Worm (Caenorhabditis elegans) whole organism, late embryonic: ENCODE measurements around the gene best-19.

ENCODE experiments used
- C38D4.7 ChIP-seq: fragments of 200-800 bp; sonication (Bioruptor generic); optimal IDR thresholded peaks from 2 replicates; lab custom pipeline; 2018; ENCODE audit warnings: mild to moderate bottlenecking, missing genetic modification characterization, moderate library complexity, missing compliant biosample characterization
- K09A11.1 ChIP-seq: sonication (generic microtip); optimal IDR thresholded peaks from 2 replicates; lab custom pipeline; 2017; ENCODE audit warnings: antibody characterized with exemption, mild to moderate bottlenecking, missing genetic modification characterization, missing compliant biosample characterization; ENCODE audit not compliant: insufficient read depth
- Y22D7AL.16 ChIP-seq: sonication (generic microtip); optimal IDR thresholded peaks from 2 replicates; lab custom pipeline; 2016; ENCODE audit warnings: missing genetic modification characterization, missing compliant biosample characterization
- ama-1 ChIP-seq: fragments of 150-350 bp; optimal IDR thresholded peaks from 2 replicates; lab custom pipeline; 2014
- ceh-14 ChIP-seq: sonication (generic microtip); optimal IDR thresholded peaks from 2 replicates; lab custom pipeline; 2016; ENCODE audit warnings: missing genotype, missing genetic modification characterization, missing compliant biosample characterization
- ceh-18 ChIP-seq: sonication (generic microtip); optimal IDR thresholded peaks from 2 replicates; lab custom pipeline; 2016; ENCODE audit warnings: missing genetic modification characterization, missing compliant biosample characterization
- ceh-19 ChIP-seq: fragments of 200-800 bp; sonication (Bioruptor generic); optimal IDR thresholded peaks from 2 replicates; lab custom pipeline; 2018; ENCODE audit warnings: mild to moderate bottlenecking, missing genetic modification characterization, missing compliant biosample characterization
- ceh-22 ChIP-seq: sonication (generic microtip); optimal IDR thresholded peaks from 2 replicates; lab custom pipeline; 2017; ENCODE audit warnings: missing biosample characterization, missing genetic modification characterization
- ceh-31 ChIP-seq: sonication (generic microtip); optimal IDR thresholded peaks from 2 replicates; lab custom pipeline; 2016; ENCODE audit warnings: missing genetic modification characterization, missing compliant biosample characterization
- ceh-34 ChIP-seq: sonication (generic microtip); optimal IDR thresholded peaks from 2 replicates; lab custom pipeline; 2016; ENCODE audit warnings: mild to moderate bottlenecking, missing genetic modification characterization, missing compliant biosample characterization
- ceh-48 ChIP-seq: sonication (generic microtip); optimal IDR thresholded peaks from 2 replicates; lab custom pipeline; 2016; ENCODE audit warnings: missing genetic modification characterization, inconsistent platforms, missing compliant biosample characterization
- dmd-4 ChIP-seq: sonication (generic microtip); optimal IDR thresholded peaks from 2 replicates; lab custom pipeline; 2016; ENCODE audit warnings: borderline replicate concordance, missing genetic modification characterization, missing compliant biosample characterization
- elt-2 ChIP-seq: sonication (generic microtip); optimal IDR thresholded peaks from 2 replicates; lab custom pipeline; 2016; ENCODE audit warnings: missing genetic modification reagents, missing genetic modification characterization, missing compliant biosample characterization
- elt-4 ChIP-seq: sonication (generic microtip); optimal IDR thresholded peaks from 2 replicates; lab custom pipeline; 2016; ENCODE audit warnings: missing genetic modification characterization, missing compliant biosample characterization
- eyg-1 ChIP-seq: sonication (generic microtip); optimal IDR thresholded peaks from 2 replicates; lab custom pipeline; 2016; ENCODE audit warnings: missing genotype, missing genetic modification characterization, missing compliant biosample characterization
- fax-1 ChIP-seq: sonication (generic microtip); optimal IDR thresholded peaks from 2 replicates; lab custom pipeline; 2016; ENCODE audit warnings: missing genotype, missing genetic modification characterization, missing compliant biosample characterization
- gmeb-2 ChIP-seq: sonication (generic microtip); optimal IDR thresholded peaks from 2 replicates; lab custom pipeline; 2016; ENCODE audit warnings: missing genetic modification characterization, inconsistent platforms, missing compliant biosample characterization
- hlh-13 ChIP-seq: fragments of 200-800 bp; sonication (Bioruptor generic); optimal IDR thresholded peaks from 2 replicates; lab custom pipeline; 2018; ENCODE audit warnings: mild to moderate bottlenecking, missing genetic modification characterization, missing compliant biosample characterization
- hlh-30 ChIP-seq: sonication (generic microtip); optimal IDR thresholded peaks from 2 replicates; lab custom pipeline; 2017; ENCODE audit warnings: antibody characterized with exemption, missing genetic modification characterization, missing compliant biosample characterization; ENCODE audit not compliant: insufficient read depth
- hlh-8 ChIP-seq: sonication (generic microtip); optimal IDR thresholded peaks from 2 replicates; lab custom pipeline; 2016; ENCODE audit warnings: missing genotype, missing genetic modification characterization, missing compliant biosample characterization
- lim-6 ChIP-seq: sonication (generic microtip); optimal IDR thresholded peaks from 2 replicates; lab custom pipeline; 2016; ENCODE audit warnings: missing genetic modification characterization, missing compliant biosample characterization
- lin-11 ChIP-seq: fragments of 200-800 bp; sonication (Bioruptor generic); optimal IDR thresholded peaks from 2 replicates; lab custom pipeline; 2018; ENCODE audit warnings: mild to moderate bottlenecking, missing genetic modification characterization, missing compliant biosample characterization
- mec-3 ChIP-seq: sonication (generic microtip); optimal IDR thresholded peaks from 2 replicates; lab custom pipeline; 2016; ENCODE audit warnings: borderline replicate concordance, missing genetic modification characterization, missing compliant biosample characterization
- nhr-11 ChIP-seq: fragments of 150-350 bp; optimal IDR thresholded peaks from 2 replicates; lab custom pipeline; 2014; ENCODE audit warnings: missing biosample characterization, missing genetic modification characterization
- nhr-232 ChIP-seq: sonication (generic microtip); optimal IDR thresholded peaks from 2 replicates; lab custom pipeline; 2016; ENCODE audit warnings: missing genetic modification characterization, missing compliant biosample characterization
- npax-4 ChIP-seq: sonication (generic microtip); optimal IDR thresholded peaks from 2 replicates; lab custom pipeline; 2016; ENCODE audit warnings: missing genetic modification characterization, missing compliant biosample characterization
- odd-2 ChIP-seq: sonication (generic microtip); optimal IDR thresholded peaks from 2 replicates; lab custom pipeline; 2017; ENCODE audit warnings: antibody characterized with exemption, mild to moderate bottlenecking, missing genetic modification characterization, missing compliant biosample characterization
- pag-3 ChIP-seq: sonication (generic microtip); optimal IDR thresholded peaks from 2 replicates; lab custom pipeline; 2016; ENCODE audit warnings: missing compliant biosample characterization, missing genetic modification characterization, borderline replicate concordance
- ref-2 ChIP-seq: sonication (generic microtip); optimal IDR thresholded peaks from 2 replicates; lab custom pipeline; 2016; ENCODE audit warnings: missing genetic modification characterization, missing compliant biosample characterization
- sdc-2 ChIP-seq: sonication (generic microtip); optimal IDR thresholded peaks from 2 replicates; lab custom pipeline; 2016; ENCODE audit warnings: missing genotype, missing genetic modification characterization, missing compliant biosample characterization
- unc-3 ChIP-seq, 2 experiments: fragments of 200-800 bp in 1 of 2; sonication (Bioruptor generic) in 1 of 2; sonication (generic microtip) in 1 of 2; conservative IDR thresholded peaks in 1 of 2; optimal IDR thresholded peaks in 1 of 2; 2 replicates each; pipeline versions ENCODE4 v1.3.6 to Lab custom; 2016 to 2022; ENCODE audit warnings: missing compliant biosample characterization in 2 of 2, missing genetic modification characterization in 2 of 2, missing genetic modification reagents in 1 of 2
- unc-42 ChIP-seq: sonication (generic microtip); optimal IDR thresholded peaks from 2 replicates; lab custom pipeline; 2016; ENCODE audit warnings: missing genotype, missing genetic modification characterization, missing compliant biosample characterization
- unc-55 ChIP-seq: sonication (generic microtip); optimal IDR thresholded peaks from 2 replicates; lab custom pipeline; 2017; ENCODE audit warnings: missing biosample characterization, missing genetic modification reagents, missing genetic modification characterization

Gene best-19

DNA sequence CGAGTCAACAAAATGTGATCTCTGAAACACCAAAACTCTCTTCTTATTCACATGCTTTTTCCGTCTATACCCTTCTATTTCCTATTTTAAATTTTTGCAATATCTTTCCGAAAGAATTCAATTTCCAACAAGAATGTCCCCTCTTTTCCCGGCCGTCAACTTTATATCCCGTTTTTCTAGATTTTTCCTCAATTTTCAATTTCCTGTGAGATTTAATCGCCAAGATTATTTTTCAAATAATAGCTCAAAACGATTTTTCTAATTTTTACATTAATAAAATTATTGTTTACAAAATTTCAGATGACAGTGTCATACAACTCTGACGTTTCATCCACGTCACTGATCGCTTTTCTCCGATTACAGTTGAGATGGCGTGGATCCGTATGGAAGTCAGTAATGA, at the start of gene best-19:
TSS of gene best-19 (plus strand) at position 301 of the 400 bp plus-strand sequence.
- TF ChIP-seq unc-42 (tag; lab: Kevin White, UChicago) (peak; percentile 52), ceh-22 (tag; lab: Kevin White, UChicago) (no peak)

DNA sequence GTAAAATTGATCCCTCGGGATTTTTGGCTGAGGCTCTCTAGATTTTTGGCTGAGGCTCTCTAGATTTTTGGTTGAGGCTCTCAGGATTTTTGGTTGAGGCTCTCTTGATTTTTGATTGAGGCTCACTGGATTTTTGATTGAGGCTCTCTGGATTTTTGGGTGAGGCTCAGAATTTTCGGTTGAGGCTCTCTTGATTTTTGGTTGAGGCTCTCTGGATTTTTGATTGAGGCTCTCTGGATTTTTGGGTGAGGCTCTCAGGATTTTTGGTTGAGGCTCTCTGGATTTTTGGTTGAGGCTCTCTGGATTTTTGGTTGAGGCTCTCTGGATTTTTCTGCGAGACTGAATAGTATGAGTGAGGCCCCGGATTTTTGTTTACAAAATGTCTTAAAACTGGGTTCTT, 47.3 kb upstream of the best-19 start:
- TF ChIP-seq Y22D7AL.16 (tag; lab: Kevin White, UChicago) = no peak
- TF ChIP-seq, all 69 proteins: peak for 0

DNA sequence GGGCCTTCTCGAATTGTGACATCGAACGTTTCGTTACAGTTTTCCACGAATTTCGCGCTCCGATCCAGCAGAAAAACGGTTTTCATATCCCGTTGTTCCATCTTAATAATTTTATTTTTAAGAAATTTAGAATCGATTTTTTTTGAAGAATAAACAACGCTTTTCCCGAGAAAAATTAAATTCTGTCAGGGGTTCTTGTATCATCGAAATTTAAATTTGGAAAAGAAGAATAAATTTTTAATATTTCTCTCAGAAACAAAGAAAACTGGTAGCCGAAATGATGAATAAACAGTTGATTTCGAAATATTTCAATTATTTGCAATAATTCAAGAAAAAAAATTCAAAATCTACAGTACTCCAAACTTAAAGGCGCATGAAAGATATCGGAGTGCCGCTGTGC, 46.1 kb upstream of the best-19 start, which contains the start of gene ints-13:
TSS of gene ints-13 (minus strand) at position 101 of the 400 bp plus-strand sequence.
- TF ChIP-seq elt-4 (tag; lab: Kevin White, UChicago) = no peak
- no peak for TF ChIP-seq sdc-2 (tag; lab: Kevin White, UChicago)
- no peak for TF ChIP-seq nhr-11 (tag; lab: Kevin White, UChicago)
- no peak for TF ChIP-seq K09A11.1 (tag; lab: Kevin White, UChicago)
- TF ChIP-seq ceh-34 (tag; lab: Kevin White, UChicago) = no peak
- TF ChIP-seq elt-2 (tag; lab: Kevin White, UChicago) = no peak
- no peak for TF ChIP-seq ceh-22 (tag; lab: Kevin White, UChicago)
- TF ChIP-seq unc-55 (GFP tag; lab: Kevin White, UChicago) = no peak
- no peak for TF ChIP-seq gmeb-2 (tag; lab: Kevin White, UChicago)
- TF ChIP-seq ceh-18 (tag; lab: Kevin White, UChicago) = no peak
- TF ChIP-seq ceh-31 (tag; lab: Kevin White, UChicago) = no peak
- TF ChIP-seq Y22D7AL.16 (tag; lab: Kevin White, UChicago) = no peak
- TF ChIP-seq ama-1 (lab: Kevin White, UChicago) = no peak
- TF ChIP-seq lim-6 (tag; lab: Kevin White, UChicago) = no peak
- no peak for TF ChIP-seq fax-1 (tag; lab: Kevin White, UChicago)
- no peak for TF ChIP-seq mec-3 (tag; lab: Kevin White, UChicago)
- TF ChIP-seq hlh-30 = no peak

DNA sequence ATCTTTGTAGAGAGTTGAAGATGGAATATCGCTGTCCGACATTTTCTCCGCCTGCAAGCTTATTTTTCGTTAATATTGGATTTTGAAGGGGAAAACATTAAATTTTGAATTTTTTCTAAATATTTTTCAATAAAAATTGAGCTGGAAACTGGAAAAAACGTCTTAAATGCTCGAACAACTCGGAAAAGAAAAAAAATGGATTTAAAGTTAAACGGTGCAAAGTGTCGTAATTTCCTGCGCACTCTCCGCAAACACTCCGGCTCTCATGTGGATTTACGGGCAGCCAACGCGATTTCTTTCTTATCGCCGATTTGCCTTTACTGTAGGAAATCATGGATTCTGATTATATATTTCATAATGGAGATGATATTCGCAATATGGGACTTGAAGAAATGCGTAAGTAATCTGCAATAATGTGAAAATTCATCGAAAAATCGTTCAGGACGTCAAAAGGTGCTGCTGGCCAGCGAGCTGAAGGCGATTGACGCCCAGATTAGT, 43.1 kb upstream of the best-19 start, which contains the start of the genes fnta-1 and cogc-8:
TSS of gene fnta-1 (minus strand) at position 51 of the 498 bp plus-strand sequence.
TSS of gene cogc-8 (plus strand) at position 195 of the 498 bp plus-strand sequence.
- peak; percentile 12 for TF ChIP-seq ceh-31 (tag; lab: Kevin White, UChicago)
- peak; percentile 18 for TF ChIP-seq unc-42 (tag; lab: Kevin White, UChicago)
- TF ChIP-seq elt-2 (tag; lab: Kevin White, UChicago) = peak; percentile 42
- TF ChIP-seq eyg-1 (tag; lab: Kevin White, UChicago) = no peak
- TF ChIP-seq lim-6 (tag; lab: Kevin White, UChicago) = no peak
- TF ChIP-seq, all 69 proteins: peak for 3

DNA sequence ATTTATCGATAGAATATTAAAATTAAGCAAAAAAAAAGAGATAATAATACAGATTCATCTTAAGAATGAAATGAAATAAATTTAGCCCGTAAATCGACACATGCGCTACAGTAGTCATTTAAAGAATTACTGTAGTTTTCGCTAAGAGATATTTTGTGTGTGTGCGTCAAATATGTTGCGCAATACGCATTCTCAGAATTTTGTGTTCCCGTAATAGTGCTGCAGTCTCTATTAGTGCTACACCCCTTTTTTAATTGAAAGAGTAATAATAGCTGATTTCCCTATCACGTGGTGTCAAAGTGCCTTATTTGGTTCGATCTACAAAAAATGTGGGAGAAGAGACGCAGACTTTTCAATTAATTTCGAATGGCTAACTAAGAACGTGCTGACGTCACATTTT, 39.2 kb upstream of the best-19 start:
- no peak for TF ChIP-seq ceh-18 (tag; lab: Kevin White, UChicago)

DNA sequence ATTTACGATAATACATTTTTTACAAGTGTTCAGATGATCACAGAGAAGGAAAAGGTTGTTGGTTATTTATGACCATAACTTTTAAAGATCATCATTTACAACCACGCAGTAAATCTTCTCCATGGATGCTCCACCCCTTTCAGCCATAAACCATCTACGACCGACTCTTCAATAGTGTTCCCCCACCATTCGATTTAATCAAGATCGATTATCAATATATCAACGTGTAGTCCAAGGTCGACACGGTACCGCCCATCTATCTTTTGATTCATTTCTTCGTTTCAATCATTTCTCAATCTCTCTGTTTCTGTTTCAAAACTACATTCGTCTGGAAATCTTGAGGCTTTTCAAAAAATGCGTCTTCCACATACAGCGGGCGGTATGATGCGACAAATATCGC, 38.6 kb upstream of the best-19 start, which contains the start of gene aass-1:
TSS of gene aass-1 (plus strand) at position 301 of the 400 bp plus-strand sequence.
- TF ChIP-seq C38D4.7 (GFP tag; lab: Kevin White, UChicago) = no peak
- TF ChIP-seq unc-3 (GFP tag; conservative IDR thresholded peaks at IDR 0.05; lab: Robert Waterston, UW) = no peak
- no peak for TF ChIP-seq unc-3 (tag; optimal IDR thresholded peaks at IDR 0.05; lab: Kevin White, UChicago)
- no peak for TF ChIP-seq dmd-4 (tag; lab: Kevin White, UChicago)
- no peak for TF ChIP-seq mec-3 (tag; lab: Kevin White, UChicago)
- TF ChIP-seq hlh-8 (tag; lab: Kevin White, UChicago) = no peak
- TF ChIP-seq lin-11 (tag; lab: Kevin White, UChicago) = no peak
- no peak for TF ChIP-seq ceh-48 (tag; lab: Kevin White, UChicago)
- no peak for TF ChIP-seq npax-4 (tag; lab: Kevin White, UChicago)
- no peak for TF ChIP-seq odd-2 (tag; lab: Kevin White, UChicago)
- TF ChIP-seq ceh-19 (GFP tag; lab: Kevin White, UChicago) = no peak
- no peak for TF ChIP-seq ceh-14
- no peak for TF ChIP-seq ref-2 (tag; lab: Kevin White, UChicago)
- TF ChIP-seq nhr-232 = no peak
- no peak for TF ChIP-seq lim-6 (tag; lab: Kevin White, UChicago)
- no peak for TF ChIP-seq unc-42 (tag; lab: Kevin White, UChicago)
- TF ChIP-seq gmeb-2 (tag; lab: Kevin White, UChicago) = no peak
- no peak for TF ChIP-seq hlh-13 (GFP tag; lab: Kevin White, UChicago)
- no peak for TF ChIP-seq pag-3 (tag; lab: Kevin White, UChicago)
